Fruit fly (Drosophila melanogaster) whole organism, pupa: ENCODE data around the gene ind.

Experiments
- CG10348 ChIP-seq: fragments of 200-800 bp; sonication (Bioruptor generic); IDR thresholded peaks from 2 replicates; pipeline ENCODE4 v1.3.6; 2022; ENCODE audit warnings: missing biosample characterization, missing genetic modification characterization
- CG12605 ChIP-seq: fragments of 200-800 bp; sonication (Bioruptor generic); IDR thresholded peaks from 2 replicates; pipeline ENCODE4 v1.3.6; 2022; ENCODE audit warnings: missing biosample characterization, missing genetic modification characterization
- CG13204 ChIP-seq: fragments of 200-800 bp; sonication (Bioruptor generic); optimal IDR thresholded peaks from 2 replicates; lab custom pipeline; 2018; ENCODE audit warnings: missing biosample characterization, mild to moderate bottlenecking, missing genetic modification characterization, moderate library complexity
- CG14655 ChIP-seq: fragments of 200-800 bp; sonication (Bioruptor generic); optimal IDR thresholded peaks from 3 replicates; lab custom pipeline; 2017; ENCODE audit warnings: mild to moderate bottlenecking, missing biosample characterization, missing genetic modification reagents, missing genetic modification characterization
- CG15710 ChIP-seq: fragments of 200-800 bp; sonication (Bioruptor generic); optimal IDR thresholded peaks from 2 replicates; lab custom pipeline; 2018; ENCODE audit warnings: missing biosample characterization, mild to moderate bottlenecking, missing genetic modification characterization, moderate library complexity
- CG17806 ChIP-seq: fragments of 200-800 bp; sonication (Bioruptor generic); optimal IDR thresholded peaks from 2 replicates; lab custom pipeline; 2018; ENCODE audit warnings: missing biosample characterization, mild to moderate bottlenecking, missing genetic modification characterization, moderate library complexity
- CG32121 ChIP-seq: fragments of 200-800 bp; sonication (Bioruptor generic); IDR thresholded peaks from 2 replicates; pipeline ENCODE4 v1.3.6; 2022; ENCODE audit warnings: missing biosample characterization, missing genetic modification characterization
- CG34367 ChIP-seq: fragments of 200-800 bp; sonication (Bioruptor generic); optimal IDR thresholded peaks from 2 replicates; lab custom pipeline; 2018; ENCODE audit warnings: missing biosample characterization, mild to moderate bottlenecking, missing genetic modification characterization
- CG4496 ChIP-seq: fragments of 200-800 bp; sonication (Bioruptor generic); IDR thresholded peaks from 3 replicates; pipeline ENCODE4 v1.3.6; 2022; ENCODE audit warnings: missing biosample characterization, missing genetic modification characterization
- CG8159 ChIP-seq: fragments of 200-800 bp; sonication (Bioruptor generic); optimal IDR thresholded peaks from 3 replicates; lab custom pipeline; 2018; ENCODE audit warnings: missing biosample characterization, mild to moderate bottlenecking, missing genetic modification characterization, moderate library complexity
- CG8301 ChIP-seq: fragments of 200-800 bp; sonication (Bioruptor generic); optimal IDR thresholded peaks from 2 replicates; lab custom pipeline; 2018; ENCODE audit warnings: missing biosample characterization, mild to moderate bottlenecking, missing genetic modification characterization
- CG9948 ChIP-seq: fragments of 200-800 bp; sonication (Bioruptor generic); optimal IDR thresholded peaks from 2 replicates; lab custom pipeline; 2018; ENCODE audit warnings: missing biosample characterization, mild to moderate bottlenecking, missing genetic modification characterization, moderate library complexity
- D1 ChIP-seq: fragments of 200-800 bp; sonication (Bioruptor generic); optimal IDR thresholded peaks from 2 replicates; lab custom pipeline; 2018; ENCODE audit warnings: missing biosample characterization, mild to moderate bottlenecking, missing genetic modification characterization, moderate library complexity
- EcR ChIP-seq: fragments of 200-800 bp; sonication (Bioruptor generic); optimal IDR thresholded peaks from 3 replicates; lab custom pipeline; 2019; ENCODE audit warnings: missing biosample characterization, missing genetic modification characterization, mild to moderate bottlenecking, moderate library complexity, missing genetic modification reagents
- Ets98B ChIP-seq: fragments of 200-800 bp; sonication (Bioruptor generic); IDR thresholded peaks from 2 replicates; pipeline ENCODE4 v1.3.6; 2022; ENCODE audit warnings: missing biosample characterization, missing genetic modification characterization
- Pif1A ChIP-seq: fragments of 200-800 bp; sonication (Bioruptor generic); optimal IDR thresholded peaks from 3 replicates; lab custom pipeline; 2016; ENCODE audit warnings: missing biosample characterization, missing genetic modification characterization
- Pif1B ChIP-seq: fragments of 200-800 bp; sonication (Bioruptor generic); optimal IDR thresholded peaks from 3 replicates; lab custom pipeline; 2016; ENCODE audit warnings: missing biosample characterization, missing genetic modification characterization
- Snoo ChIP-seq: fragments of 200-800 bp; sonication (Bioruptor generic); optimal IDR thresholded peaks from 3 replicates; lab custom pipeline; 2017; ENCODE audit warnings: missing biosample characterization, mild to moderate bottlenecking, missing genetic modification characterization, inconsistent platforms
- fd96Ca ChIP-seq: fragments of 200-800 bp; sonication (Bioruptor generic); IDR thresholded peaks from 3 replicates; pipeline ENCODE4 v1.3.6; 2022; ENCODE audit warnings: missing biosample characterization, missing genetic modification characterization
- gl ChIP-seq: fragments of 200-800 bp; sonication (Bioruptor generic); optimal IDR thresholded peaks from 2 replicates; lab custom pipeline; 2018; ENCODE audit warnings: missing biosample characterization, mild to moderate bottlenecking, missing genetic modification characterization
- rn ChIP-seq: fragments of 200-800 bp; sonication (Bioruptor generic); IDR thresholded peaks from 2 replicates; pipeline ENCODE4 v1.3.6; 2022; ENCODE audit warnings: missing biosample characterization, missing genetic modification characterization

ind gene

dm6 chr3L:15054477-15054876 is 10.8 kb upstream of the ind start, which contains the start of gene EAChm:
Gene EAChm (plus strand): TSS chr3L:15054777.
- TF ChIP-seq gl (no peak), CG8159 (tag; lab: Kevin White, UChicago) (no peak), D1 (no peak), CG32121 (no peak), Snoo (tag; lab: Kevin White, UChicago) (no peak), CG14655 (GFP tag; lab: Kevin White, UChicago) (no peak), CG8301 (tag; lab: Kevin White, UChicago) (no peak), CG13204 (no peak), CG15710 (tag; lab: Kevin White, UChicago) (no peak), EcR (no peak), CG9948 (tag; lab: Kevin White, UChicago) (no peak), Pif1B (GFP tag; lab: Kevin White, UChicago) (no peak), Pif1A (GFP tag; lab: Kevin White, UChicago) (no peak), CG10348 (GFP tag; lab: Robert Waterston, UW) (no peak), CG34367 (no peak), CG12605 (GFP tag; lab: Robert Waterston, UW) (no peak), Ets98B (no peak), CG4496 (GFP tag; lab: Robert Waterston, UW) (no peak), CG17806 (tag; lab: Kevin White, UChicago) (no peak)
- TF ChIP-seq, all 21 proteins: peak for 0

DNA sequence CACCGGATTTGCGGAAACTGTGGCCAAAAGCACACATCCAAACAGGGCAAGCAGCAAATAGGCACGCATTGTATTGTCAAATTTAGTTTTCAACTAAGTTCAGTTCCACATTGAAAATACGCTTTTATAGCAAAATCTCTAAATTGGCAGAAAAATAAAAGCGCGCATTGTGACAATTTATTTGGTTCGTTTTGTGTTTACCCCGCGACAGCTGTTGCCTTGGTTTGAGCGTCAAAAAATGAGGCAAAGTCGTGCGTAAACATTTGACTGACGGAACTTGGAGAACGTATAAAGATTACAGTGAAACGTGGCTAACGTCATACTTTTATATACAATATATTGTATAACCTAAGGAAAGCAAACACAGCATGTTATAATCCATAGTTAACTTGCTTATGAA is 10.3 kb upstream of the ind start, which contains the start of gene CG18649:
Gene CG18649 (minus strand): TSS at position 101 of the 400 bp plus-strand sequence.
- TF ChIP-seq CG8301 (tag; lab: Kevin White, UChicago) (no peak), Pif1B (GFP tag; lab: Kevin White, UChicago) (no peak)

DNA sequence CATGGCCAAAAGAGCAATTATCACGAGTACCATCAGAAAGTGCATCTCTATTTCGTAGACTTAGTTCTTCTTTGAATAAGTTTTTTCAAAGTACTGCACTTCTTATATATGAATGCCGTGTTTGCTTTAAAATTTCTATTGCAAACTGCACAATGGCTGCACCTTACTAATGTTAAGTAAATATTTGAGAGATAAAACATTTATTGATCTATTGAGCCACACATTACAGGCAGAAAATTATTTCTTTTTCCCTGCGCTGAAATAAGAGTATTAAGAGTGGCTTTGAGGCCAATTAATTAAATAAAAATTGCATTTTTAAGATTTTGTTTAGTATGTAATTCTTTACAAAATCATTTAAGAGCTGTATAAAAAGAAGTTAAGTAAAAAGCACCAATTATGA is 9.5 kb upstream of the ind start, which contains the start of gene CG43680:
Gene CG43680 (minus strand): TSS at position 101 of the 400 bp plus-strand sequence.
- TF ChIP-seq CG12605 (GFP tag; lab: Robert Waterston, UW) (no peak), CG17806 (tag; lab: Kevin White, UChicago) (no peak), CG14655 (GFP tag; lab: Kevin White, UChicago) (no peak), CG9948 (tag; lab: Kevin White, UChicago) (no peak), CG15710 (tag; lab: Kevin White, UChicago) (no peak), CG13204 (no peak), D1 (no peak), CG8159 (tag; lab: Kevin White, UChicago) (no peak)

DNA sequence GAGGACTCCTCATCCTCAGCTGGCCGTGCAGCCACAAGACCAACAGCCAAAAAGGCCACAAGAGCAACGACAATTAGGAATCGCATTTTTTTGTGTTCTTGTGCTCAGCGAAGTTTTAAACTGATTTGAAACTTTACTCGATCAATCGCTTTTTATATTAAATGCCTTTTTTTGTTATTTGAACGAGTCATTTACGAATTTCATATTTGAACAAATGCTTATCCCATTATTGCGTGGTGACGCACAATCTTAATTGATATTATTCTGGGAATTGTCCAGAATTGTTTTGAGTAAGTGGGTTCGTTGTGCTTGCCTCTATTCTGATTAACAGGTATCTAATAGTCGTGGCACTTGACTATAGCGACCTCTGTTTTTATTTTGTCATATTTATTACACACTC is 8.7 kb upstream of the ind start, which contains the start of gene CG13461:
Gene CG13461 (minus strand): TSS at position 101 of the 400 bp plus-strand sequence.
- TF ChIP-seq CG9948 (tag; lab: Kevin White, UChicago): no peak
- no peak for TF ChIP-seq gl
- no peak for TF ChIP-seq CG34367
- no peak for TF ChIP-seq Snoo (tag; lab: Kevin White, UChicago)
- no peak for TF ChIP-seq CG14655 (GFP tag; lab: Kevin White, UChicago)

- no peak for TF ChIP-seq CG32121
- no peak for TF ChIP-seq CG9948 (tag; lab: Kevin White, UChicago)
- no peak for TF ChIP-seq CG34367
- no peak for TF ChIP-seq CG8301 (tag; lab: Kevin White, UChicago)
- TF ChIP-seq Pif1B (GFP tag; lab: Kevin White, UChicago): no peak
- TF ChIP-seq CG4496 (GFP tag; lab: Robert Waterston, UW): no peak
- TF ChIP-seq CG12605 (GFP tag; lab: Robert Waterston, UW): no peak
- no peak for TF ChIP-seq D1
- TF ChIP-seq CG17806 (tag; lab: Kevin White, UChicago): no peak
- TF ChIP-seq CG13204: no peak
- no peak for TF ChIP-seq fd96Ca (GFP tag; lab: Robert Waterston, UW)
- TF ChIP-seq Snoo (tag; lab: Kevin White, UChicago): no peak
- TF ChIP-seq Pif1A (GFP tag; lab: Kevin White, UChicago): no peak
- TF ChIP-seq CG10348 (GFP tag; lab: Robert Waterston, UW): no peak
- no peak for TF ChIP-seq gl
- TF ChIP-seq Ets98B: no peak
- TF ChIP-seq rn (GFP tag; lab: Robert Waterston, UW): no peak
- no peak for TF ChIP-seq CG15710 (tag; lab: Kevin White, UChicago)
- no peak for TF ChIP-seq CG8159 (tag; lab: Kevin White, UChicago)
These were observed 7.6 kb upstream of the ind start, which contains the start of gene CG43679 for dm6 chr3L:15051325-15051724. Gene CG43679 (minus strand): TSS chr3L:15051425.

dm6 chr3L:15050706-15051105 is 7.0 kb upstream of the ind start, which contains the start of gene CG12310:
Gene CG12310 (minus strand): TSS chr3L:15050806.
- no peak for TF ChIP-seq gl

- TF ChIP-seq fd96Ca (GFP tag; lab: Robert Waterston, UW): no peak
- no peak for TF ChIP-seq CG9948 (tag; lab: Kevin White, UChicago)
- no peak for TF ChIP-seq CG15710 (tag; lab: Kevin White, UChicago)
- TF ChIP-seq rn (GFP tag; lab: Robert Waterston, UW): no peak
- TF ChIP-seq CG34367: no peak
- TF ChIP-seq Ets98B: no peak
- no peak for TF ChIP-seq CG32121
- TF ChIP-seq CG13204: no peak
- TF ChIP-seq Pif1B (GFP tag; lab: Kevin White, UChicago): no peak
- no peak for TF ChIP-seq Snoo (tag; lab: Kevin White, UChicago)
- no peak for TF ChIP-seq CG8301 (tag; lab: Kevin White, UChicago)
- TF ChIP-seq CG4496 (GFP tag; lab: Robert Waterston, UW): no peak
- no peak for TF ChIP-seq CG17806 (tag; lab: Kevin White, UChicago)
These were observed 6.4 kb upstream of the ind start, which contains the start of gene CG18581 for dm6 chr3L:15050109-15050508. Gene CG18581 (minus strand): TSS chr3L:15050209.
